Fruit fly (Drosophila melanogaster): ENCODE data around the gene Ubc87F.

Gene Ubc87F

dm6 chr3R:13720798-13721197, 2.8 kb upstream of the Ubc87F start:
- no peak for TF ChIP-seq insv (optimal IDR thresholded peaks at IDR 0.05)
- no peak for TF ChIP-seq Myc (optimal IDR thresholded peaks at IDR 0.05)
- no peak for TF ChIP-seq psq (optimal IDR thresholded peaks at IDR 0.05)
- TF ChIP-seq h (optimal IDR thresholded peaks at IDR 0.05), result no peak
- TF ChIP-seq Sin3A (optimal IDR thresholded peaks at IDR 0.05), result no peak
- no peak for TF ChIP-seq ttk (optimal IDR thresholded peaks at IDR 0.05)

- TF ChIP-seq Sin3A (optimal IDR thresholded peaks at IDR 0.05) (no peak), ttk (optimal IDR thresholded peaks at IDR 0.05) (no peak), Myc (optimal IDR thresholded peaks at IDR 0.05) (no peak), psq (optimal IDR thresholded peaks at IDR 0.05) (no peak), insv (optimal IDR thresholded peaks at IDR 0.05) (no peak), h (optimal IDR thresholded peaks at IDR 0.05) (no peak)
These were observed 1.1 kb upstream of the Ubc87F start for dm6 chr3R:13719053-13719452.

dm6 chr3R:13716827-13717226, 1.1 kb downstream of the Ubc87F start:
- TF ChIP-seq insv (optimal IDR thresholded peaks at IDR 0.05) (no peak), ttk (optimal IDR thresholded peaks at IDR 0.05) (no peak), Sin3A (optimal IDR thresholded peaks at IDR 0.05) (no peak), Myc (optimal IDR thresholded peaks at IDR 0.05) (no peak), psq (optimal IDR thresholded peaks at IDR 0.05) (no peak), h (optimal IDR thresholded peaks at IDR 0.05) (no peak)

dm6 chr3R:13715674-13716454, 2.1 kb downstream of the Ubc87F start:
- TF ChIP-seq Myc (optimal IDR thresholded peaks at IDR 0.05) (no peak), h (optimal IDR thresholded peaks at IDR 0.05) (no peak), psq (optimal IDR thresholded peaks at IDR 0.05) (no peak), ttk (optimal IDR thresholded peaks at IDR 0.05) (no peak), insv (optimal IDR thresholded peaks at IDR 0.05) (no peak), Sin3A (optimal IDR thresholded peaks at IDR 0.05) (no peak)

dm6 chr3R:13715012-13715673, 2.8 kb downstream of the Ubc87F start, which contains the start of gene kmr:
Gene kmr, plus strand, starts transcription at chr3R:13715207.
- TF ChIP-seq ttk (optimal IDR thresholded peaks at IDR 0.05) (no peak), Sin3A (optimal IDR thresholded peaks at IDR 0.05) (no peak), Myc (optimal IDR thresholded peaks at IDR 0.05) (no peak)

dm6 chr3R:13713984-13714532, 3.9 kb downstream of the Ubc87F start:
- TF ChIP-seq h (optimal IDR thresholded peaks at IDR 0.05), result no peak
- TF ChIP-seq psq (optimal IDR thresholded peaks at IDR 0.05), result no peak
- no peak for TF ChIP-seq ttk (optimal IDR thresholded peaks at IDR 0.05)
- TF ChIP-seq Sin3A (optimal IDR thresholded peaks at IDR 0.05), result no peak
- TF ChIP-seq insv (optimal IDR thresholded peaks at IDR 0.05), result no peak
- TF ChIP-seq Myc (optimal IDR thresholded peaks at IDR 0.05), result no peak

dm6 chr3R:13713541-13713940, 4.4 kb downstream of the Ubc87F start:
- TF ChIP-seq Myc (optimal IDR thresholded peaks at IDR 0.05) (no peak), h (optimal IDR thresholded peaks at IDR 0.05) (no peak), ttk (optimal IDR thresholded peaks at IDR 0.05) (no peak), insv (optimal IDR thresholded peaks at IDR 0.05) (no peak), Sin3A (optimal IDR thresholded peaks at IDR 0.05) (no peak), psq (optimal IDR thresholded peaks at IDR 0.05) (no peak)

- no peak for TF ChIP-seq psq (optimal IDR thresholded peaks at IDR 0.05)
- no peak for TF ChIP-seq ttk (optimal IDR thresholded peaks at IDR 0.05)
- no peak for TF ChIP-seq Sin3A (optimal IDR thresholded peaks at IDR 0.05)
- TF ChIP-seq Myc (optimal IDR thresholded peaks at IDR 0.05), result no peak
- no peak for TF ChIP-seq h (optimal IDR thresholded peaks at IDR 0.05)
- no peak for TF ChIP-seq insv (optimal IDR thresholded peaks at IDR 0.05)
These were observed 6.2 kb downstream of the Ubc87F start, which contains the start of the genes primo-1 and primo-2 for dm6 chr3R:13711735-13712134. Gene primo-1, minus strand, starts transcription at chr3R:13711835. Gene primo-2, minus strand, starts transcription at chr3R:13711835.

- TF ChIP-seq insv (optimal IDR thresholded peaks at IDR 0.05) (no peak), psq (optimal IDR thresholded peaks at IDR 0.05) (no peak), h (optimal IDR thresholded peaks at IDR 0.05) (no peak), ttk (optimal IDR thresholded peaks at IDR 0.05) (no peak), Sin3A (optimal IDR thresholded peaks at IDR 0.05) (no peak), Myc (optimal IDR thresholded peaks at IDR 0.05) (no peak)
These were observed 7.3 kb downstream of the Ubc87F start for dm6 chr3R:13710645-13711044.

dm6 chr3R:13709839-13710238, 8.1 kb downstream of the Ubc87F start, which contains the start of gene Argp:
Gene Argp, minus strand, starts transcription at chr3R:13709939.
- no peak for TF ChIP-seq ttk (optimal IDR thresholded peaks at IDR 0.05)
- no peak for TF ChIP-seq h (optimal IDR thresholded peaks at IDR 0.05)

- TF ChIP-seq ttk (optimal IDR thresholded peaks at IDR 0.05), result no peak
- TF ChIP-seq h (optimal IDR thresholded peaks at IDR 0.05), result no peak
- no peak for TF ChIP-seq insv (optimal IDR thresholded peaks at IDR 0.05)
- no peak for TF ChIP-seq Myc (optimal IDR thresholded peaks at IDR 0.05)
- no peak for TF ChIP-seq Sin3A (optimal IDR thresholded peaks at IDR 0.05)
- no peak for TF ChIP-seq psq (optimal IDR thresholded peaks at IDR 0.05)
These were observed 11.5 kb downstream of the Ubc87F start, which contains the start of gene Adgf-C for dm6 chr3R:13706457-13706856. Gene Adgf-C, plus strand, starts transcription at chr3R:13706757.

- TF ChIP-seq psq (optimal IDR thresholded peaks at IDR 0.05) (no peak), Sin3A (optimal IDR thresholded peaks at IDR 0.05) (no peak), h (optimal IDR thresholded peaks at IDR 0.05) (no peak), insv (optimal IDR thresholded peaks at IDR 0.05) (no peak), Myc (optimal IDR thresholded peaks at IDR 0.05) (no peak), ttk (optimal IDR thresholded peaks at IDR 0.05) (no peak)
These were observed 12.6 kb downstream of the Ubc87F start, which contains the start of gene Adgf-D for dm6 chr3R:13705292-13705885. Gene Adgf-D, minus strand, starts transcription at chr3R:13705402.

Measured in Kc167 (cell line).